Fruit fly (Drosophila melanogaster) S2 (cell line): ENCODE results near the gene obst-E.

ENCODE experiments used
- CG8478 ChIP-seq: fragments of >200 bp; optimal IDR thresholded peaks from 2 replicates; lab custom pipeline; 2018
- CTCF ChIP-seq, 2 experiments: fragments of >200 bp; optimal IDR thresholded peaks; 2 replicates each; lab custom pipeline; 2018

DNA sequence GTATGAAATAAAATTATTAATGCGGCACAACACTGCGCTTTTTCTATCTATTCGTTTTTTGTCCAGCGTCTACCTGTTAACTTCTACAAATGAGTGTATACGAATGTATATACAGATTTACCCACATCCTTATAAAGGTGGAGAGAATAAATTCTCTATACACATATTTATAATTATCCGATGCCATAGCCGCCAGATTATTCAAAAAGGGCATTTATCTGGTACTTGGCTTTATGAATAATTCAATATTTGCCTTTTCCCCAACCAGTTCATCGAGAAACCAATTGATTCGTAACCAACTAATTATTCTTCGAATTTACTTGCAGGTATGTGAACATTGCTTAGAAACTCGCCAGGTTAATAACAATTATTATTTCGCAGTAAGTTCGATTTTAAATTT, 24.8 kb downstream of the obst-E start, which contains the start of gene CG11147:
- no peak for TF ChIP-seq CG8478 (lab: Kevin White, UChicago)
- TF ChIP-seq CTCF (optimal IDR thresholded peaks at IDR 0.05; lab: Kevin White, UChicago): no peak
